Worm (Caenorhabditis elegans): ENCODE measurements around the gene athp-2.

Gene athp-2

DNA sequence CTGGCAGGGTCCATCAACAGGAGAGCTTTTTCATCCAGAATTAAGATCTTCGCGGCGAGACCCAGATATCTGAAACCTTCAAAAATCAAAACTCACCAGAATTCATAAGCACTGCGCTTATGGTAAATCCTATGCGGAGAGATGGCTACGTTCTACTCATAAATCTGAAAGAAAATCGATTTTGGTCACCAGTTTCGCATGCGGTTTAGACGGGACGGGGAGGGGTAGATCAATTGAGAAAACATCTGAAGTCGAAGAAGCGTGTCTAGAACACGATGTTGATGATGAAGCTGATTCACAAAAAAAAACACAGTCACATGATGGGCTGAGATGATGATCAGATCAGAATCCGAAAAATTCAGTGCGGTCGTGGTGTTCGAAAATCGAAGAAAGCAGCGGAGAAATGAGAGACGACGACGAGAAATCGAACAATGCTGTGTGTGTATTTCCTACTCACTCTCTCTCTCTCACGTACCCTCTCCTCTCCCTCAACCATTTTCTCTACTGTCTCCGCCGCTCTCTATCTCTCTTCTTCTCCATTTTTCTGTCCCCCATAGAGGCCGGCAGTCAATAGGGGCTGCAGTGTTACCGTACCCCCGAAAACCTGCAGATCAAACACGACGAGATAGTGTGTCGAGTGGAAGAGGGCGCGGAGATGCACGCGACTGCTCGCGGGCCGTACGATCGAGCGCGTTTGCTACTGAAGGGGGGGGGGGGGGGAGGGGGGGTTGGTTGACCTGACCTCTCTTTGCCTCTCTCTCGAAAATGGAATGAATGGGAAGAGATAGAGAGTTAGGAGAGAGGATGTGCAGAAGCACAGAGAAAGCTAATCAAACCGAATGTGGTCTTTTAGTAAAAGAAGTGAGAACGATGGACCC is 36.6 kb downstream of the athp-2 start, which contains the start of gene ntl-2 (continued):
- TF ChIP-seq rbr-2 (tag; optimal IDR thresholded peaks at IDR 0.05) (peak; percentile 94), ceh-28 (tag; optimal IDR thresholded peaks at IDR 0.05) (peak; percentile 71), ceh-62 (tag; optimal IDR thresholded peaks at IDR 0.05) (no peak), gei-8 (GFP tag; optimal IDR thresholded peaks at IDR 0.05) (peak; percentile 67), nhr-111 (GFP tag; optimal IDR thresholded peaks at IDR 0.05) (no peak), F44E2.7 (GFP tag; IDR thresholded peaks at IDR 0.05) (0 out of 2 replicates have a peak, but pooled peaks have one; percentile 7), nhr-48 (tag; optimal IDR thresholded peaks at IDR 0.05) (peak; percentile 77), F37D6.2 (tag; optimal IDR thresholded peaks at IDR 0.05) (peak; percentile 87), egl-27 (tag; optimal IDR thresholded peaks at IDR 0.05) (no peak), lin-15B (tag; optimal IDR thresholded peaks at IDR 0.05) (peak; percentile 75), R02D3.7 (tag; optimal IDR thresholded peaks at IDR 0.05) (no peak), zip-2 (tag; optimal IDR thresholded peaks at IDR 0.05) (no peak), egl-43 (GFP tag; IDR thresholded peaks at IDR 0.05) (peak; percentile 87), madf-5 (GFP tag; IDR thresholded peaks at IDR 0.05) (peak in 1 of 2 experiments; percentile 93; a peak in 2 of 4 replicates), mep-1 (tag; optimal IDR thresholded peaks at IDR 0.05) (peak; percentile 98), daf-19 (GFP tag; conservative IDR thresholded peaks at IDR 0.05) (no peak), mes-2 (tag; optimal IDR thresholded peaks at IDR 0.05; ENCODE audit: poor library complexity, severe bottlenecking) (peak; percentile 91), nhr-77 (tag; optimal IDR thresholded peaks at IDR 0.05) (peak; percentile 93), pqm-1 (tag; optimal IDR thresholded peaks at IDR 0.05) (peak; percentile 11), tra-1 (GFP tag; IDR thresholded peaks at IDR 0.05) (peak; percentile 84), ceh-82 (tag; optimal IDR thresholded peaks at IDR 0.05) (no peak), mdl-1 (tag; optimal IDR thresholded peaks at IDR 0.05) (peak; percentile 69 to 97), Y48G9A.11 (GFP tag; IDR thresholded peaks at IDR 0.05) (no peak), nhr-11 (tag; optimal IDR thresholded peaks at IDR 0.05) (peak; percentile 90), ZK546.5 (tag; optimal IDR thresholded peaks at IDR 0.05) (peak; percentile 32 to 96), lir-3 (tag; optimal IDR thresholded peaks at IDR 0.05) (no peak), lin-39 (tag; optimal IDR thresholded peaks at IDR 0.05) (no peak)

DNA sequence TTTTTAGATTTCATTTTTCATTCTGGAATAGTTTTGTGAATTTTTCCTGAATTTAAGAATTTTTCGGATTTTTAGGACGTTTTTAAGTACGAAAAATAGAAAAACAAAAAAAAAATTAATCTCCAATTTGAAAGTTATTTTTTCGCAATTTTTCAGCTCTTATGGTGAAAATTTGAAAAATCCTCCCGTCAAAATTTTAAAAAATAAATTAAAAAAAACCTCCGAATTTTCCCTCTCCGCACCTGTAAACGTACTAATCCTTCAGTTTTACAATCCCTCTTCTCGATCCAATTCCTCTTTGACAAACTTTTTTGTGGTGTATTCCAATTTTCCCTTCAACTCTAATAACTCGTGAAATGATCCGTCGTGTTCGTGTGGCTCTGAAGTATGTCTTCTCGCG is 38.2 kb downstream of the athp-2 start, which contains the start of gene B0286.1:
TSS of gene B0286.1 (plus strand) at position 301 of the 400 bp plus-strand sequence.
- TF ChIP-seq zip-2 (tag; optimal IDR thresholded peaks at IDR 0.05) (no peak), F26F4.8 (GFP tag; conservative IDR thresholded peaks at IDR 0.05) (no peak), unc-62 (GFP tag; optimal IDR thresholded peaks at IDR 0.05 in 1 of 2) (no peak), unc-62 (tag; optimal IDR thresholded peaks at IDR 0.05) (no peak), lin-38 (GFP tag; IDR thresholded peaks at IDR 0.05) (no peak), ZK337.2 (GFP tag; IDR thresholded peaks at IDR 0.05) (no peak), madf-5 (GFP tag; IDR thresholded peaks at IDR 0.05) (no peak), fkh-10 (GFP tag; optimal IDR thresholded peaks at IDR 0.05) (no peak), duxl-1 (tag; optimal IDR thresholded peaks at IDR 0.05; ENCODE audit: poor library complexity) (no peak), attf-4 (tag; optimal IDR thresholded peaks at IDR 0.05) (no peak), hlh-11 (tag; optimal IDR thresholded peaks at IDR 0.05) (no peak), dpl-1 (GFP tag; optimal IDR thresholded peaks at IDR 0.05) (no peak), pha-4 (GFP tag; IDR thresholded peaks at IDR 0.05) (no peak), pha-4 (tag; optimal IDR thresholded peaks at IDR 0.05) (no peak), daf-16 (GFP tag; optimal IDR thresholded peaks at IDR 0.05) (no peak), daf-16 (tag; optimal IDR thresholded peaks at IDR 0.05) (no peak), dve-1 (tag; optimal IDR thresholded peaks at IDR 0.05; ENCODE audit: insufficient read depth) (no peak), rbr-2 (tag; optimal IDR thresholded peaks at IDR 0.05) (no peak), ceh-32 (tag; optimal IDR thresholded peaks at IDR 0.05; ENCODE audit: poor library complexity) (no peak), lin-39 (tag; optimal IDR thresholded peaks at IDR 0.05) (no peak), pqm-1 (tag; optimal IDR thresholded peaks at IDR 0.05) (no peak)

All from whole organism, L4 larva.